Worm (Caenorhabditis elegans) whole organism, midembryonic: ENCODE results near the gene twk-5.
"Not testable (repeated sequence)": the region's sequence is repeated elsewhere in the genome, so short reads cannot be mapped to it uniquely, and the experiment has no call there.

Experiments
- T22C8.4 ChIP-seq: fragments of 200-800 bp; sonication (Bioruptor generic); IDR thresholded peaks from 2 replicates; pipeline ENCODE4 v1.3.6; 2022; ENCODE audit warnings: missing genetic modification characterization, missing compliant biosample characterization
- cog-1 ChIP-seq: sonication (generic microtip); optimal IDR thresholded peaks from 2 replicates; lab custom pipeline; 2016; ENCODE audit warnings: missing genetic modification characterization, missing compliant biosample characterization
- flt-1 ChIP-seq: fragments of 200-800 bp; sonication (Bioruptor generic); IDR thresholded peaks from 2 replicates; pipeline ENCODE4 v1.3.6; 2022; ENCODE audit warnings: missing genetic modification characterization, missing compliant biosample characterization
- klf-2 ChIP-seq: fragments of 200-800 bp; sonication (Bioruptor generic); conservative IDR thresholded peaks from 2 replicates; pipeline ENCODE4 v1.3.6; 2022; ENCODE audit warnings: missing genetic modification reagents, missing genetic modification characterization, missing compliant biosample characterization
- med-1 ChIP-seq: sonication (generic microtip); optimal IDR thresholded peaks from 2 replicates; lab custom pipeline; 2017; ENCODE audit warnings: missing genetic modification characterization, mild to moderate bottlenecking, missing compliant biosample characterization, antibody characterized with exemption, missing genetic modification reagents; ENCODE audit not compliant: insufficient read depth
- ref-1 ChIP-seq: fragments of 200-800 bp; sonication (Bioruptor generic); conservative IDR thresholded peaks from 2 replicates; pipeline ENCODE4 v1.3.6; 2022; ENCODE audit warnings: missing genetic modification reagents, missing genetic modification characterization, missing compliant biosample characterization
- tab-1 ChIP-seq: fragments of 200-800 bp; sonication (Bioruptor generic); IDR thresholded peaks from 2 replicates; pipeline ENCODE4 v1.3.6; 2022; ENCODE audit warnings: missing genetic modification characterization, missing compliant biosample characterization
- ztf-23 ChIP-seq: fragments of 200-800 bp; sonication (Bioruptor generic); IDR thresholded peaks from 2 replicates; pipeline ENCODE4 v1.3.6; 2022; ENCODE audit warnings: missing genetic modification reagents, missing genetic modification characterization, missing compliant biosample characterization
- ztf-29 ChIP-seq: fragments of 200-800 bp; sonication (Bioruptor generic); IDR thresholded peaks from 2 replicates; pipeline ENCODE4 v1.3.6; 2022; ENCODE audit warnings: missing genetic modification reagents, missing genetic modification characterization, missing compliant biosample characterization

DNA sequence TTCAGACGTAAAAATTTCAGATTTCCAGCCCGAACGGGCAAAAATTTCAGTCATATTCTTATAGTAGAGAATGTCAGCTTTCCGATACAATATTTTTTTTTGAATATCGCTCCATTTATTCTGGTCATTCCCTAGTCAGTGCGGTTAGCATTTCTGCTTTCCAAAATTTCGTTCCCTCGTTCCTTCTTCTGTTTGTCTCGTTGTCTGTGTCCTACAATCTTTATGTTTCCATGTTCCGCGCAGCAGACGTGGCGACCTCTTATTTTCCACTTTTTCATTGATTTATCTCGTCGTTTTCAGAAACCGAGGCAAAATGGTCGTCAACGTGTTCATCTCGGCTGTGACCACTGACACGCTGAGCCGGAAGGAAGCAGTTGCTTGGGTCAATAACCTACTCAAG lies 42.7 kb downstream of the twk-5 start, which contains the start of gene ebp-2:
- not testable (repeated sequence) for TF ChIP-seq T22C8.4; cog-1; ref-1 (GFP tag; lab: Robert Waterston, UW); flt-1 (GFP tag; lab: Robert Waterston, UW); med-1; klf-2 (GFP tag; lab: Robert Waterston, UW); ztf-29; ztf-23 (GFP tag; lab: Robert Waterston, UW); tab-1 (GFP tag; lab: Robert Waterston, UW)
